Worm (Caenorhabditis elegans) whole organism, early embryonic: ENCODE results near the gene F21C10.4.

ENCODE experiments used
- B0310.2 ChIP-seq: sonication (generic microtip); optimal IDR thresholded peaks from 2 replicates; lab custom pipeline; 2016; ENCODE audit warnings: mild to moderate bottlenecking, missing genetic modification characterization, missing compliant biosample characterization
- aly-1 ChIP-seq: sonication (generic microtip); optimal IDR thresholded peaks from 2 replicates; lab custom pipeline; 2016; ENCODE audit warnings: missing genetic modification characterization, missing compliant biosample characterization
- ama-1 ChIP-seq: fragments of 150-350 bp; optimal IDR thresholded peaks from 2 replicates; lab custom pipeline; 2014
- ceh-13 ChIP-seq: fragments of 200-800 bp; sonication (Bioruptor generic); optimal IDR thresholded peaks from 2 replicates; lab custom pipeline; 2018; ENCODE audit warnings: mild to moderate bottlenecking, missing genetic modification characterization, missing compliant biosample characterization
- ceh-36 ChIP-seq: sonication (generic microtip); optimal IDR thresholded peaks from 2 replicates; lab custom pipeline; 2016; ENCODE audit warnings: missing genetic modification characterization, inconsistent platforms, missing compliant biosample characterization
- ets-7 ChIP-seq: sonication (generic microtip); optimal IDR thresholded peaks from 2 replicates; lab custom pipeline; 2016; ENCODE audit warnings: missing genotype, missing genetic modification characterization, missing compliant biosample characterization
- flt-1 ChIP-seq: fragments of 200-800 bp; sonication (Bioruptor generic); IDR thresholded peaks from 2 replicates; pipeline ENCODE4 v1.3.6; 2022; ENCODE audit warnings: missing genetic modification characterization, missing compliant biosample characterization
- hnd-1 ChIP-seq: sonication (generic microtip); optimal IDR thresholded peaks from 2 replicates; lab custom pipeline; 2016; ENCODE audit warnings: missing genetic modification characterization, missing compliant biosample characterization
- pes-1 ChIP-seq: fragments of 200-800 bp; sonication (Bioruptor generic); IDR thresholded peaks from 2 replicates; pipeline ENCODE4 v1.3.6; 2022; ENCODE audit warnings: missing genetic modification reagents, missing genetic modification characterization, missing compliant biosample characterization
- scrt-1 ChIP-seq: fragments of 200-800 bp; sonication (Bioruptor generic); IDR thresholded peaks from 2 replicates; pipeline ENCODE4 v1.3.6; 2022; ENCODE audit warnings: missing genetic modification characterization, missing compliant biosample characterization
- sea-1 ChIP-seq: fragments of 200-800 bp; sonication (Bioruptor generic); conservative IDR thresholded peaks from 2 replicates; pipeline ENCODE4 v1.3.6; 2022; ENCODE audit warnings: missing genetic modification characterization, missing compliant biosample characterization
- tbx-11 ChIP-seq: fragments of 200-800 bp; sonication (Bioruptor generic); IDR thresholded peaks from 2 replicates; pipeline ENCODE4 v1.3.6; 2022; ENCODE audit warnings: missing genetic modification characterization, missing compliant biosample characterization
- tbx-37 ChIP-seq: fragments of 200-800 bp; sonication (Bioruptor generic); conservative IDR thresholded peaks from 2 replicates; pipeline ENCODE4 v1.3.6; 2022; ENCODE audit warnings: missing genetic modification reagents, missing genetic modification characterization, missing compliant biosample characterization
- tra-4 ChIP-seq: sonication (generic microtip); optimal IDR thresholded peaks from 2 replicates; lab custom pipeline; 2017; ENCODE audit warnings: missing genetic modification characterization, missing compliant biosample characterization

ce11 chrV:9094976-9095375 lies 31.4 kb upstream of the F21C10.4 start:
- no peak for TF ChIP-seq aly-1 (tag; lab: Kevin White, UChicago)
- TF ChIP-seq tra-4 (tag; lab: Kevin White, UChicago), result no peak
- no peak for TF ChIP-seq tbx-11 (GFP tag; lab: Robert Waterston, UW)
- no peak for TF ChIP-seq ceh-13 (GFP tag; lab: Kevin White, UChicago)
- no peak for TF ChIP-seq ama-1 (lab: Kevin White, UChicago)
- TF ChIP-seq pes-1, result no peak
- no peak for TF ChIP-seq flt-1 (GFP tag; lab: Robert Waterston, UW)
- no peak for TF ChIP-seq sea-1 (GFP tag; lab: Robert Waterston, UW)
- TF ChIP-seq B0310.2 (tag; lab: Kevin White, UChicago), result no peak
- TF ChIP-seq ets-7, result no peak
- TF ChIP-seq tbx-37 (GFP tag; lab: Robert Waterston, UW), result no peak
- no peak for TF ChIP-seq hnd-1 (tag; lab: Kevin White, UChicago)
- no peak for TF ChIP-seq ceh-36
- TF ChIP-seq scrt-1 (GFP tag; lab: Robert Waterston, UW), result no peak
